Worm (Caenorhabditis elegans): Measurements from ENCODE around the gene Y53G8AR.5.

ce11 chrIII:3281860-3282358 is 15.3 kb upstream of the Y53G8AR.5 start, which contains the start of gene mfsd-8:
- TF ChIP-seq ref-1 (GFP tag; conservative IDR thresholded peaks at IDR 0.05) (no peak), flt-1 (GFP tag; IDR thresholded peaks at IDR 0.05) (no peak), klf-2 (GFP tag; conservative IDR thresholded peaks at IDR 0.05) (no peak)

Measured in whole organism, midembryonic.